Fruit fly (Drosophila melanogaster) whole organism, embryonic: ENCODE results near the gene CG11384.

Source experiments
- Antp ChIP-seq: fragments of 200-800 bp; sonication (Bioruptor generic); optimal IDR thresholded peaks from 3 replicates; lab custom pipeline; 2016; ENCODE audit warnings: missing biosample characterization, missing genetic modification characterization
- Atf6 ChIP-seq: fragments of 200-800 bp; sonication (Bioruptor generic); IDR thresholded peaks from 2 replicates; pipeline ENCODE4 v1.3.6; 2022; ENCODE audit warnings: missing biosample characterization, missing genetic modification characterization
- Bteb2 ChIP-seq: fragments of 200-800 bp; sonication (Bioruptor generic); optimal IDR thresholded peaks from 2 replicates; lab custom pipeline; 2016; ENCODE audit warnings: missing biosample characterization, missing genetic modification characterization
- CG10147 ChIP-seq: fragments of 200-800 bp; sonication (Bioruptor generic); optimal IDR thresholded peaks from 2 replicates; lab custom pipeline; 2019; ENCODE audit warnings: missing biosample characterization, mild to moderate bottlenecking, missing genetic modification characterization, moderate library complexity
- CG1024 ChIP-seq: fragments of 200-800 bp; sonication (Bioruptor generic); IDR thresholded peaks from 2 replicates; pipeline ENCODE4 v1.3.6; 2022; ENCODE audit warnings: missing biosample characterization, missing genetic modification characterization
- CG10431 ChIP-seq: fragments of 200-800 bp; sonication (Bioruptor generic); optimal IDR thresholded peaks from 3 replicates; lab custom pipeline; 2018; ENCODE audit warnings: missing biosample characterization, mild to moderate bottlenecking, missing genetic modification characterization
- CG14014 ChIP-seq: fragments of 200-800 bp; sonication (Bioruptor generic); IDR thresholded peaks from 2 replicates; pipeline ENCODE4 v1.3.6; 2022; ENCODE audit warnings: missing biosample characterization, missing genetic modification characterization
- CG15696 ChIP-seq: fragments of 200-800 bp; sonication (Bioruptor generic); optimal IDR thresholded peaks from 2 replicates; lab custom pipeline; 2019; ENCODE audit warnings: missing biosample characterization, mild to moderate bottlenecking, missing genetic modification characterization, moderate library complexity
- CG17361 ChIP-seq: fragments of 200-800 bp; sonication (Bioruptor generic); IDR thresholded peaks from 3 replicates; pipeline ENCODE4 v1.3.6; 2022; ENCODE audit warnings: missing biosample characterization, missing genetic modification characterization
- CG17912 ChIP-seq: fragments of 200-800 bp; sonication (Bioruptor generic); optimal IDR thresholded peaks from 2 replicates; lab custom pipeline; 2018; ENCODE audit warnings: missing biosample characterization, mild to moderate bottlenecking, missing genetic modification characterization
- CG18262 ChIP-seq: fragments of 200-800 bp; optimal IDR thresholded peaks from 3 replicates; lab custom pipeline; 2019; ENCODE audit warnings: missing biosample characterization, mild to moderate bottlenecking, missing genetic modification characterization, moderate library complexity
- CG42726 ChIP-seq: fragments of 200-800 bp; sonication (Bioruptor generic); IDR thresholded peaks from 2 replicates; pipeline ENCODE4 v1.3.6; 2022; ENCODE audit warnings: missing biosample characterization, missing genetic modification characterization; ENCODE audit not compliant: partially characterized antibody
- CG6683 ChIP-seq: fragments of 200-800 bp; sonication (Bioruptor generic); optimal IDR thresholded peaks from 2 replicates; lab custom pipeline; 2017; ENCODE audit warnings: missing biosample characterization, mild to moderate bottlenecking, missing genetic modification characterization, missing genetic modification reagents
- CG6765 ChIP-seq: fragments of 200-800 bp; sonication (Bioruptor generic); optimal IDR thresholded peaks from 3 replicates; lab custom pipeline; 2017; ENCODE audit warnings: missing biosample characterization, mild to moderate bottlenecking, missing genetic modification characterization
- CG7556 ChIP-seq: fragments of 200-800 bp; sonication (Bioruptor generic); optimal IDR thresholded peaks from 2 replicates; lab custom pipeline; 2017; ENCODE audit warnings: missing biosample characterization, mild to moderate bottlenecking, missing genetic modification characterization
- CG8290 ChIP-seq, 3 experiments: fragments of 200-800 bp; sonication (Bioruptor generic); optimal IDR thresholded peaks; 2 replicates each; lab custom pipeline; 2016 to 2019; ENCODE audit warnings: missing biosample characterization in 3 of 3, missing genetic modification characterization in 3 of 3, mild to moderate bottlenecking in 2 of 3, moderate library complexity in 1 of 3
- Drgx ChIP-seq: fragments of 200-800 bp; sonication (Bioruptor generic); IDR thresholded peaks from 2 replicates; pipeline ENCODE4 v1.3.6; 2022; ENCODE audit warnings: missing biosample characterization, missing genetic modification characterization
- H2.0 ChIP-seq: fragments of 200-800 bp; sonication (Bioruptor generic); IDR thresholded peaks from 2 replicates; pipeline ENCODE4 v1.3.6; 2022; ENCODE audit warnings: missing biosample characterization, missing genetic modification characterization
- Jarid2 ChIP-seq: fragments of 200-800 bp; sonication (Bioruptor generic); optimal IDR thresholded peaks from 3 replicates; lab custom pipeline; 2017; ENCODE audit warnings: mild to moderate bottlenecking, missing biosample characterization, missing genetic modification reagents, missing genetic modification characterization
- Med ChIP-seq: fragments of 200-800 bp; sonication (Bioruptor generic); peaks from one replicate; lab custom pipeline; 2016; ENCODE audit warnings: missing biosample characterization, missing genetic modification characterization, mild to moderate bottlenecking, inconsistent platforms, moderate library complexity
- Mrtf ChIP-seq: fragments of 200-800 bp; sonication (Bioruptor generic); IDR thresholded peaks from 3 replicates; pipeline ENCODE4 v1.3.6; 2022; ENCODE audit warnings: missing biosample characterization, missing genetic modification characterization
- NFAT ChIP-seq: fragments of 200-800 bp; sonication (Bioruptor generic); IDR thresholded peaks from 2 replicates; pipeline ENCODE4 v1.3.6; 2022; ENCODE audit warnings: missing biosample characterization, missing genetic modification characterization
- Neu2 ChIP-seq: fragments of 200-800 bp; sonication (Bioruptor generic); optimal IDR thresholded peaks from 3 replicates; lab custom pipeline; 2016; ENCODE audit warnings: missing biosample characterization, missing genetic modification characterization, borderline replicate concordance
- Opbp ChIP-seq: fragments of 200-800 bp; sonication (Bioruptor generic); IDR thresholded peaks from 3 replicates; pipeline ENCODE4 v1.3.6; 2022; ENCODE audit warnings: missing biosample characterization, missing genetic modification characterization; ENCODE audit not compliant: partially characterized antibody
- Pdp1 ChIP-seq, 2 experiments: fragments of 200-800 bp; sonication (Bioruptor generic); optimal IDR thresholded peaks; 3 replicates each; lab custom pipeline; 2016; ENCODE audit warnings: missing biosample characterization in 2 of 2, missing genetic modification characterization in 2 of 2, mild to moderate bottlenecking in 1 of 2, moderate library complexity in 1 of 2
- Ravus ChIP-seq: fragments of 200-800 bp; sonication (Bioruptor generic); IDR thresholded peaks from 2 replicates; pipeline ENCODE4 v1.3.6; 2022; ENCODE audit warnings: missing biosample characterization, missing genetic modification characterization
- Sry-β ChIP-seq: fragments of 200-800 bp; sonication (Bioruptor generic); optimal IDR thresholded peaks from 2 replicates; lab custom pipeline; 2018; ENCODE audit warnings: missing biosample characterization, mild to moderate bottlenecking, missing genetic modification characterization, moderate library complexity
- Ssrp ChIP-seq: fragments of 200-800 bp; sonication (Bioruptor generic); optimal IDR thresholded peaks from 2 replicates; lab custom pipeline; 2018; ENCODE audit warnings: missing biosample characterization, mild to moderate bottlenecking, missing genetic modification characterization, moderate library complexity
- Stat92E ChIP-seq, 3 experiments: fragments of >200 bp in 2 of 3; fragments of 200-800 bp in 1 of 3; sonication (Bioruptor generic) in 1 of 3; optimal IDR thresholded peaks; 2 replicates each; lab custom pipeline; 2017 to 2019; ENCODE audit warnings: missing biosample characterization in 3 of 3, missing genetic modification characterization in 3 of 3, mild to moderate bottlenecking in 1 of 3, moderate library complexity in 1 of 3
- br ChIP-seq: fragments of >200 bp; optimal IDR thresholded peaks from 2 replicates; lab custom pipeline; 2017
- cato ChIP-seq: fragments of 200-800 bp; sonication (Bioruptor generic); optimal IDR thresholded peaks from 2 replicates; lab custom pipeline; 2016; ENCODE audit warnings: missing biosample characterization, missing genetic modification characterization, borderline replicate concordance
- disco-r ChIP-seq: fragments of 200-800 bp; sonication (Bioruptor generic); optimal IDR thresholded peaks from 2 replicates; lab custom pipeline; 2016; ENCODE audit warnings: missing biosample characterization, missing genetic modification characterization
- dysf ChIP-seq: fragments of 200-800 bp; sonication (Bioruptor generic); IDR thresholded peaks from 3 replicates; pipeline ENCODE4 v1.3.6; 2022; ENCODE audit warnings: missing biosample characterization, missing genetic modification characterization
- fd96Cb ChIP-seq: fragments of 200-800 bp; sonication (Bioruptor generic); optimal IDR thresholded peaks from 2 replicates; lab custom pipeline; 2018; ENCODE audit warnings: missing biosample characterization, mild to moderate bottlenecking, missing genetic modification characterization, moderate library complexity
- gem ChIP-seq: fragments of 200-800 bp; sonication (Bioruptor generic); optimal IDR thresholded peaks from 2 replicates; lab custom pipeline; 2019; ENCODE audit warnings: missing biosample characterization, mild to moderate bottlenecking, missing genetic modification characterization, moderate library complexity
- gfzf ChIP-seq: fragments of 200-800 bp; sonication (Bioruptor generic); optimal IDR thresholded peaks from 2 replicates; lab custom pipeline; 2016; ENCODE audit warnings: missing biosample characterization, mild to moderate bottlenecking, missing genetic modification characterization, moderate library complexity
- hkb ChIP-seq, 2 experiments: fragments of 200-800 bp in 1 of 2; fragments of >200 bp in 1 of 2; sonication (Bioruptor generic) in 1 of 2; IDR thresholded peaks in 1 of 2; optimal IDR thresholded peaks in 1 of 2; 2 replicates each; pipeline versions ENCODE4 v1.3.6 to Lab custom; 2017 to 2022; ENCODE audit warnings: missing biosample characterization in 1 of 2, missing genetic modification characterization in 1 of 2
- hth ChIP-seq: fragments of >200 bp; optimal IDR thresholded peaks from 2 replicates; lab custom pipeline; 2017; ENCODE audit warnings: inconsistent platforms
- inv ChIP-seq: fragments of 200-800 bp; sonication (Bioruptor generic); IDR thresholded peaks from 2 replicates; pipeline ENCODE4 v1.3.6; 2022; ENCODE audit warnings: missing biosample characterization, missing genetic modification characterization; ENCODE audit not compliant: partially characterized antibody
- jing ChIP-seq: fragments of 200-800 bp; sonication (Bioruptor generic); optimal IDR thresholded peaks from 2 replicates; lab custom pipeline; 2018; ENCODE audit warnings: missing biosample characterization, mild to moderate bottlenecking, missing genetic modification characterization
- klu ChIP-seq: fragments of 200-800 bp; sonication (Bioruptor generic); IDR thresholded peaks from 2 replicates; pipeline ENCODE4 v1.3.6; 2022; ENCODE audit warnings: missing biosample characterization, missing genetic modification characterization
- onecut ChIP-seq: fragments of 200-800 bp; sonication (Bioruptor generic); IDR thresholded peaks from 2 replicates; pipeline ENCODE4 v1.3.6; 2022; ENCODE audit warnings: missing biosample characterization, missing genetic modification characterization
- org-1 ChIP-seq: fragments of 200-800 bp; sonication (Bioruptor generic); optimal IDR thresholded peaks from 2 replicates; lab custom pipeline; 2017; ENCODE audit warnings: missing biosample characterization, missing genetic modification characterization
- scrt ChIP-seq: fragments of 200-800 bp; sonication (Bioruptor generic); optimal IDR thresholded peaks from 2 replicates; lab custom pipeline; 2018; ENCODE audit warnings: missing biosample characterization, mild to moderate bottlenecking, missing genetic modification characterization, moderate library complexity
- sob ChIP-seq: fragments of 200-800 bp; sonication (Bioruptor generic); IDR thresholded peaks from 2 replicates; pipeline ENCODE4 v1.3.6; 2022; ENCODE audit warnings: missing biosample characterization, missing genetic modification characterization
- stc ChIP-seq: fragments of 200-800 bp; sonication (Bioruptor generic); IDR thresholded peaks from 2 replicates; pipeline ENCODE4 v1.3.6; 2022; ENCODE audit warnings: missing biosample characterization, missing genetic modification characterization
- sug ChIP-seq: fragments of 200-800 bp; optimal IDR thresholded peaks from 2 replicates; lab custom pipeline; 2019; ENCODE audit warnings: missing biosample characterization, mild to moderate bottlenecking, missing genetic modification characterization, moderate library complexity
- tgo ChIP-seq: fragments of 200-800 bp; sonication (Bioruptor generic); IDR thresholded peaks from 3 replicates; pipeline ENCODE4 v1.3.6; 2022; ENCODE audit warnings: missing biosample characterization, missing genetic modification characterization
- toy ChIP-seq: fragments of 200-800 bp; sonication (Bioruptor generic); IDR thresholded peaks from 2 replicates; pipeline ENCODE4 v1.3.6; 2022; ENCODE audit warnings: missing biosample characterization, missing genetic modification characterization
- unpg ChIP-seq: fragments of 200-800 bp; sonication (Bioruptor generic); optimal IDR thresholded peaks from 3 replicates; lab custom pipeline; 2018; ENCODE audit warnings: missing biosample characterization, mild to moderate bottlenecking, missing genetic modification characterization, moderate library complexity
- wdn ChIP-seq: fragments of 200-800 bp; sonication (Bioruptor generic); IDR thresholded peaks from 2 replicates; pipeline ENCODE4 v1.3.6; 2022; ENCODE audit warnings: missing biosample characterization, missing genetic modification characterization

The CG11384 gene

dm6 chrX:1135006-1135376, 40.8 kb downstream of the CG11384 start (continued):
- TF ChIP-seq CG18262 (tag; lab: Kevin White, UChicago) (peak; percentile 23), Ssrp (tag; lab: Kevin White, UChicago) (no peak), CG14014 (GFP tag; lab: Robert Waterston, UW) (no peak), hth (lab: Kevin White, UChicago) (no peak), sug (tag; lab: Kevin White, UChicago) (no peak), CG8290 (GFP tag; optimal IDR thresholded peaks at IDR 0.05; lab: Kevin White, UChicago) (no peak), CG8290 (tag; optimal IDR thresholded peaks at IDR 0.05; lab: Kevin White, UChicago) (peak in 1 of 2 experiments; percentile 1), Opbp (GFP tag; lab: Robert Waterston, UW) (no peak), Ravus (no peak), CG42726 (GFP tag; lab: Robert Waterston, UW) (no peak), CG10431 (GFP tag; lab: Kevin White, UChicago) (no peak), onecut (GFP tag; lab: Robert Waterston, UW) (no peak), CG15696 (tag; lab: Kevin White, UChicago) (no peak), Mrtf (GFP tag; lab: Robert Waterston, UW) (no peak), CG1024 (no peak), wdn (GFP tag; lab: Robert Waterston, UW) (no peak), jing (no peak), Antp (GFP tag; lab: Kevin White, UChicago) (no peak), inv (GFP tag; lab: Robert Waterston, UW) (no peak), Jarid2 (GFP tag; lab: Kevin White, UChicago) (no peak), unpg (GFP tag; lab: Kevin White, UChicago) (peak; percentile 14), gem (tag; lab: Kevin White, UChicago) (peak; percentile 23), Pdp1 (GFP tag; optimal IDR thresholded peaks at IDR 0.05; lab: Kevin White, UChicago) (peak; percentile 13 to 37), H2.0 (GFP tag; lab: Robert Waterston, UW) (no peak), Neu2 (GFP tag; lab: Kevin White, UChicago) (no peak), Sry-β (GFP tag; lab: Kevin White, UChicago) (peak; percentile 95), CG17361 (GFP tag; lab: Robert Waterston, UW) (peak; percentile 53; the same call in 2 of the 3 replicates), cato (GFP tag; lab: Kevin White, UChicago) (no peak), Stat92E (GFP tag; optimal IDR thresholded peaks at IDR 0.05; lab: Kevin White, UChicago) (no peak), scrt (GFP tag; lab: Kevin White, UChicago) (peak; percentile 74), CG17912 (GFP tag; lab: Kevin White, UChicago) (no peak), CG7556 (peak; percentile 18), CG10147 (GFP tag; lab: Kevin White, UChicago) (peak; percentile 2), sob (GFP tag; lab: Robert Waterston, UW) (no peak), disco-r (no peak), hkb (optimal IDR thresholded peaks at IDR 0.05; lab: Kevin White, UChicago) (no peak), hkb (GFP tag; IDR thresholded peaks at IDR 0.05; lab: Robert Waterston, UW) (no peak), CG6765 (no peak), stc (GFP tag; lab: Robert Waterston, UW) (no peak), CG6683 (no peak), toy (GFP tag; lab: Robert Waterston, UW) (no peak), Atf6 (GFP tag; lab: Robert Waterston, UW) (peak; percentile 38; the same call in 1 of the 2 replicates), fd96Cb (tag; lab: Kevin White, UChicago) (no peak), Med (GFP tag; lab: Kevin White, UChicago) (peak; percentile 83), NFAT (GFP tag; lab: Robert Waterston, UW) (no peak), tgo (GFP tag; lab: Robert Waterston, UW) (no peak), br (lab: Kevin White, UChicago) (no peak), gfzf (no peak), Drgx (GFP tag; lab: Robert Waterston, UW) (no peak), klu (GFP tag; lab: Robert Waterston, UW) (no peak), org-1 (GFP tag; lab: Kevin White, UChicago) (no peak), dysf (GFP tag; lab: Robert Waterston, UW) (no peak), Bteb2 (GFP tag; lab: Kevin White, UChicago) (no peak)
